Fruit fly (Drosophila melanogaster) whole organism, prepupa: ENCODE results near the gene CG4476.

Source experiments
- Blimp-1 ChIP-seq: fragments of 200-800 bp; sonication (Bioruptor generic); optimal IDR thresholded peaks from 3 replicates; lab custom pipeline; 2017; ENCODE audit warnings: missing biosample characterization, missing genetic modification characterization, mild to moderate bottlenecking, moderate library complexity, missing genetic modification reagents
- CG10669 ChIP-seq: fragments of 200-800 bp; sonication (Bioruptor generic); optimal IDR thresholded peaks from 3 replicates; lab custom pipeline; 2018; ENCODE audit warnings: missing biosample characterization, mild to moderate bottlenecking, missing genetic modification characterization, moderate library complexity
- CG11762 ChIP-seq: fragments of 200-800 bp; sonication (Bioruptor generic); optimal IDR thresholded peaks from 3 replicates; lab custom pipeline; 2016; ENCODE audit warnings: missing biosample characterization, missing genetic modification characterization; ENCODE audit not compliant: insufficient read depth
- CG11902 ChIP-seq: fragments of 200-800 bp; sonication (Bioruptor generic); optimal IDR thresholded peaks from 3 replicates; lab custom pipeline; 2016; ENCODE audit warnings: missing biosample characterization, missing genetic modification characterization
- CG15336 ChIP-seq: fragments of 200-800 bp; sonication (Bioruptor generic); IDR thresholded peaks from 2 replicates; pipeline ENCODE4 v1.3.6; 2022; ENCODE audit warnings: missing biosample characterization, missing genetic modification characterization
- CG1621 ChIP-seq: fragments of 200-800 bp; sonication (Bioruptor generic); optimal IDR thresholded peaks from 3 replicates; lab custom pipeline; 2018; ENCODE audit warnings: missing biosample characterization, mild to moderate bottlenecking, missing genetic modification characterization
- CG16779 ChIP-seq: fragments of 200-800 bp; sonication (Bioruptor generic); optimal IDR thresholded peaks from 3 replicates; lab custom pipeline; 2017; ENCODE audit warnings: missing biosample characterization, mild to moderate bottlenecking, missing genetic modification characterization
- CG3032 ChIP-seq: fragments of 200-800 bp; optimal IDR thresholded peaks from 2 replicates; lab custom pipeline; 2019; ENCODE audit warnings: missing biosample characterization, mild to moderate bottlenecking, missing genetic modification characterization, moderate library complexity
- CG32006 ChIP-seq: fragments of 200-800 bp; sonication (Bioruptor generic); optimal IDR thresholded peaks from 3 replicates; lab custom pipeline; 2017; ENCODE audit warnings: missing biosample characterization, mild to moderate bottlenecking, missing genetic modification characterization
- CG34406 ChIP-seq: fragments of 200-800 bp; sonication (Bioruptor generic); optimal IDR thresholded peaks from 3 replicates; lab custom pipeline; 2016; ENCODE audit warnings: missing biosample characterization, missing genetic modification characterization
- CG3919 ChIP-seq: fragments of 200-800 bp; sonication (Bioruptor generic); optimal IDR thresholded peaks from 3 replicates; lab custom pipeline; 2016; ENCODE audit warnings: missing biosample characterization, missing genetic modification characterization
- CG6163 ChIP-seq: fragments of 200-800 bp; sonication (Bioruptor generic); IDR thresholded peaks from 3 replicates; pipeline ENCODE4 v1.3.6; 2022; ENCODE audit warnings: missing biosample characterization, missing genetic modification characterization
- CG6792 ChIP-seq: fragments of 200-800 bp; sonication (Bioruptor generic); optimal IDR thresholded peaks from 3 replicates; lab custom pipeline; 2016; ENCODE audit warnings: missing biosample characterization, missing genetic modification characterization
- CG6808 ChIP-seq: fragments of 200-800 bp; sonication (Bioruptor generic); optimal IDR thresholded peaks from 3 replicates; lab custom pipeline; 2017; ENCODE audit warnings: missing biosample characterization, missing genetic modification characterization, mild to moderate bottlenecking, moderate library complexity, missing genetic modification reagents
- CG7368 ChIP-seq: fragments of 200-800 bp; sonication (Bioruptor generic); optimal IDR thresholded peaks from 3 replicates; lab custom pipeline; 2016; ENCODE audit warnings: missing biosample characterization, missing genetic modification characterization
- CG8119 ChIP-seq: fragments of 200-800 bp; sonication (Bioruptor generic); IDR thresholded peaks from 3 replicates; pipeline ENCODE4 v1.3.6; 2022; ENCODE audit warnings: missing biosample characterization, missing genetic modification characterization
- CG8319 ChIP-seq: fragments of 200-800 bp; sonication (Bioruptor generic); optimal IDR thresholded peaks from 3 replicates; lab custom pipeline; 2016; ENCODE audit warnings: missing biosample characterization, missing genetic modification characterization
- CG8632 ChIP-seq: fragments of 200-800 bp; sonication (Bioruptor generic); optimal IDR thresholded peaks from 3 replicates; lab custom pipeline; 2016; ENCODE audit warnings: missing biosample characterization, missing genetic modification characterization
- CG9139 ChIP-seq: fragments of 200-800 bp; sonication (Bioruptor generic); optimal IDR thresholded peaks from 3 replicates; lab custom pipeline; 2017; ENCODE audit warnings: missing biosample characterization, mild to moderate bottlenecking, missing genetic modification characterization
- Eip75B ChIP-seq: fragments of 200-800 bp; sonication (Bioruptor generic); optimal IDR thresholded peaks from 3 replicates; lab custom pipeline; 2016; ENCODE audit warnings: missing biosample characterization, missing genetic modification characterization
- Eip78C ChIP-seq: fragments of 200-800 bp; sonication (Bioruptor generic); peaks from one replicate; lab custom pipeline; 2016; ENCODE audit warnings: missing biosample characterization, missing genetic modification characterization
- Ets21C ChIP-seq: fragments of 200-800 bp; sonication (Bioruptor generic); optimal IDR thresholded peaks from 3 replicates; lab custom pipeline; 2016; ENCODE audit warnings: missing biosample characterization, missing genetic modification characterization
- Ets96B ChIP-seq: fragments of 200-800 bp; optimal IDR thresholded peaks from 2 replicates; lab custom pipeline; 2019; ENCODE audit warnings: missing biosample characterization, mild to moderate bottlenecking, missing genetic modification characterization, moderate library complexity
- Gug ChIP-seq: fragments of 200-800 bp; sonication (Bioruptor generic); IDR thresholded peaks from 2 replicates; pipeline ENCODE4 v1.3.6; 2022; ENCODE audit warnings: missing biosample characterization, missing genetic modification characterization
- Hr4 ChIP-seq: fragments of 200-800 bp; sonication (Bioruptor generic); optimal IDR thresholded peaks from 3 replicates; lab custom pipeline; 2016; ENCODE audit warnings: missing biosample characterization, missing genetic modification characterization
- Met ChIP-seq: fragments of 200-800 bp; sonication (Bioruptor generic); optimal IDR thresholded peaks from 3 replicates; lab custom pipeline; 2016; ENCODE audit warnings: missing biosample characterization, missing genetic modification characterization
- OdsH ChIP-seq: fragments of 200-800 bp; sonication (Bioruptor generic); optimal IDR thresholded peaks from 3 replicates; lab custom pipeline; 2016; ENCODE audit warnings: missing biosample characterization, missing genetic modification characterization
- Sox14 ChIP-seq: fragments of 200-800 bp; sonication (Bioruptor generic); optimal IDR thresholded peaks from 3 replicates; lab custom pipeline; 2016; ENCODE audit warnings: missing biosample characterization, missing genetic modification characterization
- achi ChIP-seq: fragments of 200-800 bp; sonication (Bioruptor generic); optimal IDR thresholded peaks from 3 replicates; lab custom pipeline; 2016; ENCODE audit warnings: missing biosample characterization, missing genetic modification characterization
- acj6 ChIP-seq: fragments of 200-800 bp; sonication (Bioruptor generic); optimal IDR thresholded peaks from 3 replicates; lab custom pipeline; 2016; ENCODE audit warnings: missing biosample characterization, missing genetic modification characterization
- cyc ChIP-seq: fragments of 200-800 bp; sonication (Bioruptor generic); optimal IDR thresholded peaks from 3 replicates; lab custom pipeline; 2016; ENCODE audit warnings: missing biosample characterization, missing genetic modification characterization
- dsx ChIP-seq: fragments of 200-800 bp; optimal IDR thresholded peaks from 3 replicates; lab custom pipeline; 2019; ENCODE audit warnings: missing biosample characterization, mild to moderate bottlenecking, missing genetic modification characterization, moderate library complexity; ENCODE audit not compliant: poor library complexity, severe bottlenecking
- eg ChIP-seq: fragments of 200-800 bp; sonication (Bioruptor generic); IDR thresholded peaks from 3 replicates; pipeline ENCODE4 v1.3.6; 2022; ENCODE audit warnings: missing biosample characterization, missing genetic modification characterization
- fd59A ChIP-seq: fragments of 200-800 bp; sonication (Bioruptor generic); optimal IDR thresholded peaks from 2 replicates; lab custom pipeline; 2017; ENCODE audit warnings: missing biosample characterization, mild to moderate bottlenecking, missing genetic modification characterization, missing genetic modification reagents
- fd85E ChIP-seq: fragments of 200-800 bp; sonication (Bioruptor generic); optimal IDR thresholded peaks from 3 replicates; lab custom pipeline; 2016; ENCODE audit warnings: missing biosample characterization, missing genetic modification characterization
- net ChIP-seq: fragments of 200-800 bp; sonication (Bioruptor generic); optimal IDR thresholded peaks from 3 replicates; lab custom pipeline; 2016; ENCODE audit warnings: missing biosample characterization, missing genetic modification characterization
- pdm3 ChIP-seq: fragments of 200-800 bp; sonication (Bioruptor generic); optimal IDR thresholded peaks from 3 replicates; lab custom pipeline; 2016; ENCODE audit warnings: missing biosample characterization, missing genetic modification characterization
- spab ChIP-seq: fragments of 200-800 bp; sonication (Bioruptor generic); optimal IDR thresholded peaks from 2 replicates; lab custom pipeline; 2017; ENCODE audit warnings: missing biosample characterization, mild to moderate bottlenecking, missing genetic modification characterization, missing genetic modification reagents
- ss ChIP-seq, 2 experiments: fragments of 200-800 bp; sonication (Bioruptor generic); optimal IDR thresholded peaks; 2 replicates in 1 of 2; 3 replicates in 1 of 2; lab custom pipeline; 2017 to 2018; ENCODE audit warnings: mild to moderate bottlenecking in 2 of 2, missing biosample characterization in 2 of 2, missing genetic modification characterization in 2 of 2, moderate library complexity in 1 of 2
- svp ChIP-seq: fragments of 200-800 bp; sonication (Bioruptor generic); peaks from one replicate; lab custom pipeline; 2016; ENCODE audit warnings: missing biosample characterization, missing genetic modification characterization
- topi ChIP-seq: fragments of 200-800 bp; sonication (Bioruptor generic); optimal IDR thresholded peaks from 3 replicates; lab custom pipeline; 2016; ENCODE audit warnings: missing biosample characterization, missing genetic modification characterization

The CG4476 gene

dm6 chr3L:9211302-9211930 lies at the start of gene CG4476:
Gene CG4476 (plus strand): TSS chr3L:9211880.
- TF ChIP-seq Eip75B (no peak), svp (GFP tag; lab: Kevin White, UChicago) (peak; percentile 50), fd85E (no peak), CG15336 (GFP tag; lab: Robert Waterston, UW) (no peak), CG11902 (GFP tag; lab: Kevin White, UChicago) (no peak), CG1621 (peak; percentile 48)

dm6 chr3L:9182053-9182572 lies 29.6 kb upstream of the CG4476 start, which contains the start of gene Rdl:
Gene Rdl (minus strand): TSS chr3L:9182149.
- TF ChIP-seq CG8319 (GFP tag; lab: Kevin White, UChicago) (no peak), svp (GFP tag; lab: Kevin White, UChicago) (peak; percentile 36)

dm6 chr3L:9188622-9189021 lies 23.1 kb upstream of the CG4476 start:
- no peak for TF ChIP-seq fd59A (GFP tag; lab: Kevin White, UChicago)
- no peak for TF ChIP-seq CG11762 (GFP tag; lab: Kevin White, UChicago)
- no peak for TF ChIP-seq Ets21C (GFP tag; lab: Kevin White, UChicago)
- no peak for TF ChIP-seq topi (GFP tag; lab: Kevin White, UChicago)
- TF ChIP-seq net (GFP tag; lab: Kevin White, UChicago): no peak

- TF ChIP-seq acj6 (no peak), Ets96B (peak; percentile 2), CG10669 (peak; percentile 19), Eip78C (GFP tag; lab: Kevin White, UChicago) (peak; percentile 50), CG15336 (GFP tag; lab: Robert Waterston, UW) (no peak), Ets21C (GFP tag; lab: Kevin White, UChicago) (no peak), CG32006 (GFP tag; lab: Kevin White, UChicago) (peak; percentile 19), CG8632 (GFP tag; lab: Kevin White, UChicago) (no peak), svp (GFP tag; lab: Kevin White, UChicago) (peak; percentile 53), CG7368 (GFP tag; lab: Kevin White, UChicago) (no peak), fd85E (no peak), CG3032 (tag; lab: Kevin White, UChicago) (no peak)
- TF ChIP-seq, all 60 proteins: peak for 5
Measured at dm6 chr3L:9193003-9193402, 18.7 kb upstream of the CG4476 start.

dm6 chr3L:9208704-9209405 lies 2.8 kb upstream of the CG4476 start, which contains the start of gene Slc45-1:
Gene Slc45-1 (minus strand): TSS chr3L:9208853.
- TF ChIP-seq ss (GFP tag; optimal IDR thresholded peaks at IDR 0.05; lab: Kevin White, UChicago) (peak in 1 of 2 experiments; percentile 15), Sox14 (GFP tag; lab: Kevin White, UChicago) (peak; percentile 59), CG9139 (GFP tag; lab: Kevin White, UChicago) (peak; percentile 4), CG34406 (peak; percentile 13), achi (GFP tag; lab: Kevin White, UChicago) (peak; percentile 57), CG6792 (GFP tag; lab: Kevin White, UChicago) (peak; percentile 26), CG8119 (peak; percentile 73), svp (GFP tag; lab: Kevin White, UChicago) (peak; percentile 79), Ets21C (GFP tag; lab: Kevin White, UChicago) (no peak), cyc (GFP tag; lab: Kevin White, UChicago) (no peak), Met (GFP tag; lab: Kevin White, UChicago) (no peak), Hr4 (peak; percentile 41), CG11762 (GFP tag; lab: Kevin White, UChicago) (no peak), spab (GFP tag; lab: Kevin White, UChicago) (peak; percentile 17), CG8319 (GFP tag; lab: Kevin White, UChicago) (peak; percentile 8), CG32006 (GFP tag; lab: Kevin White, UChicago) (peak; percentile 83), eg (GFP tag; lab: Robert Waterston, UW) (peak; percentile 67), OdsH (GFP tag; lab: Kevin White, UChicago) (peak; percentile 58), CG6808 (peak; percentile 21), dsx (GFP tag; lab: Kevin White, UChicago) (peak; percentile 25), Blimp-1 (GFP tag; lab: Kevin White, UChicago) (no peak), pdm3 (GFP tag; lab: Kevin White, UChicago) (peak; percentile 15), Gug (GFP tag; lab: Robert Waterston, UW) (peak; percentile 44; the same call in 1 of the 2 replicates), CG3919 (peak; percentile 52), CG6163 (GFP tag; lab: Robert Waterston, UW) (peak; percentile 62; the same call in 2 of the 3 replicates), CG16779 (tag; lab: Kevin White, UChicago) (no peak)
